Fruit fly (Drosophila melanogaster) whole organism, embryonic: ENCODE results near the gene CG5608.

Source experiments
- B-H2 ChIP-seq: fragments of 200-800 bp; sonication (Bioruptor generic); optimal IDR thresholded peaks from 2 replicates; lab custom pipeline; 2018; ENCODE audit warnings: missing biosample characterization, mild to moderate bottlenecking, missing genetic modification characterization
- CG10147 ChIP-seq: fragments of 200-800 bp; sonication (Bioruptor generic); optimal IDR thresholded peaks from 2 replicates; lab custom pipeline; 2019; ENCODE audit warnings: missing biosample characterization, mild to moderate bottlenecking, missing genetic modification characterization, moderate library complexity
- CG10565 ChIP-seq: fragments of 200-800 bp; sonication (Bioruptor generic); optimal IDR thresholded peaks from 3 replicates; lab custom pipeline; 2016; ENCODE audit warnings: missing biosample characterization, mild to moderate bottlenecking, missing genetic modification characterization
- CG11456 ChIP-seq: fragments of 200-800 bp; sonication (Bioruptor generic); IDR thresholded peaks from 3 replicates; pipeline ENCODE4 v1.3.6; 2022; ENCODE audit warnings: missing biosample characterization, missing genetic modification characterization
- CG11504 ChIP-seq: fragments of 200-800 bp; sonication (Bioruptor generic); optimal IDR thresholded peaks from 3 replicates; lab custom pipeline; 2019; ENCODE audit warnings: missing biosample characterization, mild to moderate bottlenecking, missing genetic modification characterization, moderate library complexity
- CG11560 ChIP-seq: fragments of 200-800 bp; sonication (Bioruptor generic); IDR thresholded peaks from 3 replicates; pipeline ENCODE4 v1.3.6; 2022; ENCODE audit warnings: missing biosample characterization, missing genetic modification characterization
- CG12299 ChIP-seq: fragments of 200-800 bp; sonication (Bioruptor generic); optimal IDR thresholded peaks from 2 replicates; lab custom pipeline; 2018; ENCODE audit warnings: missing biosample characterization, mild to moderate bottlenecking, missing genetic modification characterization
- CG12391 ChIP-seq: fragments of 200-800 bp; sonication (Bioruptor generic); optimal IDR thresholded peaks from 3 replicates; lab custom pipeline; 2018; ENCODE audit warnings: missing biosample characterization, mild to moderate bottlenecking, missing genetic modification characterization, moderate library complexity
- CG12659 ChIP-seq: fragments of 200-800 bp; sonication (Bioruptor generic); optimal IDR thresholded peaks from 3 replicates; lab custom pipeline; 2017; ENCODE audit warnings: mild to moderate bottlenecking, missing biosample characterization, missing genetic modification reagents, missing genetic modification characterization
- CG12744 ChIP-seq: fragments of 200-800 bp; sonication (Bioruptor generic); optimal IDR thresholded peaks from 2 replicates; lab custom pipeline; 2016; ENCODE audit warnings: missing biosample characterization, missing genetic modification characterization
- CG13287 ChIP-seq: fragments of 200-800 bp; sonication (Bioruptor generic); IDR thresholded peaks from 2 replicates; pipeline ENCODE4 v1.3.6; 2022; ENCODE audit warnings: missing biosample characterization, missing genetic modification characterization; ENCODE audit not compliant: partially characterized antibody
- CG13775 ChIP-seq: fragments of 200-800 bp; sonication (Bioruptor generic); optimal IDR thresholded peaks from 3 replicates; lab custom pipeline; 2017; ENCODE audit warnings: missing biosample characterization, mild to moderate bottlenecking, missing genetic modification characterization
- CG17385 ChIP-seq: fragments of 200-800 bp; sonication (Bioruptor generic); optimal IDR thresholded peaks from 3 replicates; lab custom pipeline; 2018; ENCODE audit warnings: missing biosample characterization, mild to moderate bottlenecking, missing genetic modification characterization
- CG2120 ChIP-seq: fragments of 200-800 bp; sonication (Bioruptor generic); optimal IDR thresholded peaks from 3 replicates; lab custom pipeline; 2016; ENCODE audit warnings: missing biosample characterization, missing genetic modification characterization
- CG34224 ChIP-seq: fragments of 200-800 bp; sonication (Bioruptor generic); IDR thresholded peaks from 3 replicates; pipeline ENCODE4 v1.3.6; 2022; ENCODE audit warnings: missing biosample characterization, missing genetic modification characterization; ENCODE audit not compliant: partially characterized antibody
- CG3995 ChIP-seq: fragments of 200-800 bp; sonication (Bioruptor generic); optimal IDR thresholded peaks from 3 replicates; lab custom pipeline; 2016; ENCODE audit warnings: missing biosample characterization, missing genetic modification characterization
- CG4854 ChIP-seq: fragments of 200-800 bp; sonication (Bioruptor generic); optimal IDR thresholded peaks from 2 replicates; lab custom pipeline; 2016; ENCODE audit warnings: missing biosample characterization, missing genetic modification characterization, inconsistent platforms
- CG6683 ChIP-seq: fragments of 200-800 bp; sonication (Bioruptor generic); optimal IDR thresholded peaks from 2 replicates; lab custom pipeline; 2017; ENCODE audit warnings: missing biosample characterization, mild to moderate bottlenecking, missing genetic modification characterization, missing genetic modification reagents
- CG7271 ChIP-seq: fragments of 200-800 bp; sonication (Bioruptor generic); optimal IDR thresholded peaks from 2 replicates; lab custom pipeline; 2018; ENCODE audit warnings: missing biosample characterization, mild to moderate bottlenecking, missing genetic modification characterization, moderate library complexity
- CG9215 ChIP-seq: fragments of 200-800 bp; sonication (Bioruptor generic); IDR thresholded peaks from 2 replicates; pipeline ENCODE4 v1.3.6; 2022; ENCODE audit warnings: missing biosample characterization, missing genetic modification characterization
- CHES-1-like ChIP-seq: fragments of 200-800 bp; sonication (Bioruptor generic); optimal IDR thresholded peaks from 2 replicates; lab custom pipeline; 2016; ENCODE audit warnings: missing biosample characterization, missing genetic modification characterization
- CTCF ChIP-seq: fragments of 200-800 bp; sonication (Bioruptor generic); optimal IDR thresholded peaks from 2 replicates; lab custom pipeline; 2017; ENCODE audit warnings: missing biosample characterization, mild to moderate bottlenecking, missing genetic modification characterization, moderate library complexity
- Dbx ChIP-seq: fragments of 200-800 bp; sonication (Bioruptor generic); IDR thresholded peaks from 3 replicates; pipeline ENCODE4 v1.3.6; 2022; ENCODE audit warnings: missing biosample characterization, missing genetic modification characterization
- Deaf1 ChIP-seq: fragments of 200-800 bp; optimal IDR thresholded peaks from 3 replicates; lab custom pipeline; 2019; ENCODE audit warnings: missing biosample characterization, mild to moderate bottlenecking, missing genetic modification characterization, moderate library complexity
- Dll ChIP-seq: fragments of 200-800 bp; sonication (Bioruptor generic); IDR thresholded peaks from 4 replicates; pipeline ENCODE4 v1.3.6; 2022; ENCODE audit warnings: missing biosample characterization, missing genetic modification characterization; ENCODE audit not compliant: partially characterized antibody
- E2f2 ChIP-seq: fragments of 200-800 bp; sonication (Bioruptor generic); IDR thresholded peaks from 2 replicates; pipeline ENCODE4 v1.3.6; 2022; ENCODE audit warnings: missing biosample characterization, missing genetic modification characterization
- Fer1 ChIP-seq: fragments of 200-800 bp; sonication (Bioruptor generic); optimal IDR thresholded peaks from 2 replicates; lab custom pipeline; 2017; ENCODE audit warnings: missing biosample characterization, mild to moderate bottlenecking, missing genetic modification characterization
- Fer3 ChIP-seq: fragments of 200-800 bp; sonication (Bioruptor generic); optimal IDR thresholded peaks from 2 replicates; lab custom pipeline; 2018; ENCODE audit warnings: missing biosample characterization, mild to moderate bottlenecking, missing genetic modification characterization, moderate library complexity
- HLH3B ChIP-seq: fragments of 200-800 bp; sonication (Bioruptor generic); IDR thresholded peaks from 2 replicates; pipeline ENCODE4 v1.3.6; 2022; ENCODE audit warnings: missing biosample characterization, missing genetic modification characterization
- Kr ChIP-seq: fragments of 200-800 bp; sonication (Bioruptor generic); optimal IDR thresholded peaks from 2 replicates; lab custom pipeline; 2017; ENCODE audit warnings: missing biosample characterization, mild to moderate bottlenecking, missing genetic modification characterization
- Lhr ChIP-seq: fragments of 200-800 bp; sonication (Bioruptor generic); optimal IDR thresholded peaks from 3 replicates; lab custom pipeline; 2017; ENCODE audit warnings: mild to moderate bottlenecking, missing biosample characterization, missing genetic modification reagents, missing genetic modification characterization
- MESR4 ChIP-seq: fragments of 200-800 bp; sonication (Bioruptor generic); optimal IDR thresholded peaks from 2 replicates; lab custom pipeline; 2018; ENCODE audit warnings: missing biosample characterization, mild to moderate bottlenecking, missing genetic modification characterization, moderate library complexity
- MTF-1 ChIP-seq: fragments of 200-800 bp; sonication (Bioruptor generic); optimal IDR thresholded peaks from 2 replicates; lab custom pipeline; 2018; ENCODE audit warnings: missing biosample characterization, mild to moderate bottlenecking, missing genetic modification characterization, borderline replicate concordance
- PHDP ChIP-seq: fragments of 200-800 bp; sonication (Bioruptor generic); optimal IDR thresholded peaks from 3 replicates; lab custom pipeline; 2018; ENCODE audit warnings: missing biosample characterization, mild to moderate bottlenecking, missing genetic modification characterization, moderate library complexity
- Rx ChIP-seq: fragments of 200-800 bp; sonication (Bioruptor generic); IDR thresholded peaks from 2 replicates; pipeline ENCODE4 v1.3.6; 2022; ENCODE audit warnings: missing biosample characterization, missing genetic modification characterization
- Six4 ChIP-seq: fragments of 200-800 bp; sonication (Bioruptor generic); optimal IDR thresholded peaks from 2 replicates; lab custom pipeline; 2016; ENCODE audit warnings: missing biosample characterization, missing genetic modification characterization
- ab ChIP-seq: fragments of 200-800 bp; sonication (Bioruptor generic); optimal IDR thresholded peaks from 2 replicates; lab custom pipeline; 2016; ENCODE audit warnings: missing biosample characterization, missing genetic modification characterization
- ash1 ChIP-seq: fragments of 200-800 bp; sonication (Bioruptor generic); optimal IDR thresholded peaks from 2 replicates; lab custom pipeline; 2018; ENCODE audit warnings: missing biosample characterization, mild to moderate bottlenecking, missing genetic modification characterization
- chinmo ChIP-seq: fragments of 200-800 bp; sonication (Bioruptor generic); IDR thresholded peaks from 4 replicates; pipeline ENCODE4 v1.3.6; 2022; ENCODE audit warnings: missing biosample characterization, missing genetic modification characterization; ENCODE audit not compliant: partially characterized antibody
- chn ChIP-seq: fragments of 200-800 bp; sonication (Bioruptor generic); optimal IDR thresholded peaks from 2 replicates; lab custom pipeline; 2016; ENCODE audit warnings: missing biosample characterization, missing genetic modification characterization
- ci ChIP-seq: fragments of 200-800 bp; sonication (Bioruptor generic); IDR thresholded peaks from 3 replicates; pipeline ENCODE4 v1.3.6; 2022; ENCODE audit warnings: missing biosample characterization, missing genetic modification characterization
- dimm ChIP-seq: fragments of 200-800 bp; sonication (Bioruptor generic); IDR thresholded peaks from 2 replicates; pipeline ENCODE4 v1.3.6; 2022; ENCODE audit warnings: missing biosample characterization, missing genetic modification characterization
- fru ChIP-seq: fragments of >200 bp; optimal IDR thresholded peaks from 2 replicates; lab custom pipeline; 2017
- hb ChIP-seq: fragments of 200-800 bp; sonication (Bioruptor generic); IDR thresholded peaks from 3 replicates; pipeline ENCODE4 v1.3.6; 2022; ENCODE audit warnings: missing biosample characterization, missing genetic modification characterization; ENCODE audit not compliant: partially characterized antibody
- inv ChIP-seq: fragments of 200-800 bp; sonication (Bioruptor generic); IDR thresholded peaks from 2 replicates; pipeline ENCODE4 v1.3.6; 2022; ENCODE audit warnings: missing biosample characterization, missing genetic modification characterization; ENCODE audit not compliant: partially characterized antibody
- jing ChIP-seq: fragments of 200-800 bp; sonication (Bioruptor generic); optimal IDR thresholded peaks from 2 replicates; lab custom pipeline; 2018; ENCODE audit warnings: missing biosample characterization, mild to moderate bottlenecking, missing genetic modification characterization
- nerfin-2 ChIP-seq: fragments of 200-800 bp; sonication (Bioruptor generic); IDR thresholded peaks from 2 replicates; pipeline ENCODE4 v1.3.6; 2022; ENCODE audit warnings: missing biosample characterization, missing genetic modification characterization; ENCODE audit not compliant: partially characterized antibody
- sna ChIP-seq: fragments of 200-800 bp; sonication (Bioruptor generic); IDR thresholded peaks from 2 replicates; pipeline ENCODE4 v1.3.6; 2022; ENCODE audit warnings: missing biosample characterization, missing genetic modification characterization; ENCODE audit not compliant: partially characterized antibody
- stwl ChIP-seq: fragments of 200-800 bp; sonication (Bioruptor generic); optimal IDR thresholded peaks from 3 replicates; lab custom pipeline; 2018; ENCODE audit warnings: missing biosample characterization, mild to moderate bottlenecking, missing genetic modification characterization, moderate library complexity
- toy ChIP-seq: fragments of 200-800 bp; sonication (Bioruptor generic); IDR thresholded peaks from 2 replicates; pipeline ENCODE4 v1.3.6; 2022; ENCODE audit warnings: missing biosample characterization, missing genetic modification characterization
- wdn ChIP-seq: fragments of 200-800 bp; sonication (Bioruptor generic); IDR thresholded peaks from 2 replicates; pipeline ENCODE4 v1.3.6; 2022; ENCODE audit warnings: missing biosample characterization, missing genetic modification characterization

Gene CG5608

dm6 chr3R:12426310-12426653, 38.8 kb downstream of the CG5608 start, which contains the start of gene NANS:
TSS of gene NANS (plus strand) at chr3R:12426578.
- TF ChIP-seq CG6683 (no peak), Lhr (GFP tag; lab: Kevin White, UChicago) (no peak), CG13775 (GFP tag; lab: Kevin White, UChicago) (no peak), stwl (peak; percentile 6), Dbx (GFP tag; lab: Robert Waterston, UW) (no peak), CG12659 (GFP tag; lab: Kevin White, UChicago) (no peak), CG10565 (no peak), Dll (peak; percentile 44; the same call in 1 of the 4 replicates), CG2120 (GFP tag; lab: Kevin White, UChicago) (no peak), toy (no peak), CG11560 (no peak), Six4 (GFP tag; lab: Kevin White, UChicago) (no peak), PHDP (tag; lab: Kevin White, UChicago) (no peak), ash1 (no peak), MTF-1 (GFP tag; lab: Kevin White, UChicago) (no peak), ci (GFP tag; lab: Robert Waterston, UW) (no peak), dimm (GFP tag; lab: Robert Waterston, UW) (no peak), ab (GFP tag; lab: Kevin White, UChicago) (no peak), CG17385 (peak; percentile 21), Fer1 (GFP tag; lab: Kevin White, UChicago) (no peak), Rx (GFP tag; lab: Robert Waterston, UW) (no peak), CG13287 (GFP tag; lab: Robert Waterston, UW) (peak; percentile 18; the same call in 1 of the 2 replicates), jing (GFP tag; lab: Kevin White, UChicago) (no peak), chn (GFP tag; lab: Kevin White, UChicago) (no peak), CG4854 (GFP tag; lab: Kevin White, UChicago) (no peak), sna (no peak), wdn (no peak), CG9215 (GFP tag; lab: Robert Waterston, UW) (no peak), nerfin-2 (GFP tag; lab: Robert Waterston, UW) (peak; percentile 38; the same call in 1 of the 2 replicates), HLH3B (GFP tag; lab: Robert Waterston, UW) (no peak), Fer3 (tag; lab: Kevin White, UChicago) (peak; percentile 9), CG7271 (tag; lab: Kevin White, UChicago) (no peak), Kr (GFP tag; lab: Kevin White, UChicago) (no peak), CG3995 (GFP tag; lab: Kevin White, UChicago) (no peak), CG12391 (tag; lab: Kevin White, UChicago) (no peak), hb (GFP tag; lab: Robert Waterston, UW) (no peak), CG12744 (no peak), B-H2 (no peak), MESR4 (no peak), inv (GFP tag; lab: Robert Waterston, UW) (0 out of 2 replicates have a peak, but pooled peaks have one; percentile 4), chinmo (GFP tag; lab: Robert Waterston, UW) (0 out of 4 replicates have a peak, but pooled peaks have one; percentile 64), E2f2 (GFP tag; lab: Robert Waterston, UW) (peak; percentile 57), CG11504 (no peak), CG12299 (tag; lab: Kevin White, UChicago) (no peak), CTCF (no peak), fru (lab: Kevin White, UChicago) (no peak), CG11456 (GFP tag; lab: Robert Waterston, UW) (no peak), Deaf1 (tag; lab: Kevin White, UChicago) (no peak), CHES-1-like (GFP tag; lab: Kevin White, UChicago) (no peak), CG10147 (GFP tag; lab: Kevin White, UChicago) (no peak), CG34224 (GFP tag; lab: Robert Waterston, UW) (peak; percentile 65)
